Worm (Caenorhabditis elegans) whole organism, late embryonic: ENCODE results near the gene ges-1.

Experiments used
- C38D4.7 ChIP-seq: fragments of 200-800 bp; sonication (Bioruptor generic); optimal IDR thresholded peaks from 2 replicates; lab custom pipeline; 2018; ENCODE audit warnings: mild to moderate bottlenecking, missing genetic modification characterization, moderate library complexity, missing compliant biosample characterization
- F13H6.1 ChIP-seq: sonication (generic microtip); optimal IDR thresholded peaks from 2 replicates; lab custom pipeline; 2016; ENCODE audit warnings: missing genetic modification characterization, missing compliant biosample characterization
- ceh-31 ChIP-seq: sonication (generic microtip); optimal IDR thresholded peaks from 2 replicates; lab custom pipeline; 2016; ENCODE audit warnings: missing genetic modification characterization, missing compliant biosample characterization
- ceh-34 ChIP-seq: sonication (generic microtip); optimal IDR thresholded peaks from 2 replicates; lab custom pipeline; 2016; ENCODE audit warnings: mild to moderate bottlenecking, missing genetic modification characterization, missing compliant biosample characterization
- fkh-6 ChIP-seq: sonication (generic microtip); optimal IDR thresholded peaks from 2 replicates; lab custom pipeline; 2016; ENCODE audit warnings: missing genetic modification characterization, missing compliant biosample characterization
- hlh-30 ChIP-seq: sonication (generic microtip); optimal IDR thresholded peaks from 2 replicates; lab custom pipeline; 2017; ENCODE audit warnings: antibody characterized with exemption, missing genetic modification characterization, missing compliant biosample characterization; ENCODE audit not compliant: insufficient read depth
- hlh-8 ChIP-seq: sonication (generic microtip); optimal IDR thresholded peaks from 2 replicates; lab custom pipeline; 2016; ENCODE audit warnings: missing genotype, missing genetic modification characterization, missing compliant biosample characterization
- nhr-11 ChIP-seq: fragments of 150-350 bp; optimal IDR thresholded peaks from 2 replicates; lab custom pipeline; 2014; ENCODE audit warnings: missing biosample characterization, missing genetic modification characterization
- pqm-1 ChIP-seq: sonication (generic microtip); optimal IDR thresholded peaks from 2 replicates; lab custom pipeline; 2016; ENCODE audit warnings: missing genetic modification characterization, missing compliant biosample characterization
- rnt-1 ChIP-seq: sonication (generic microtip); optimal IDR thresholded peaks from 2 replicates; lab custom pipeline; 2016; ENCODE audit warnings: missing genetic modification characterization, missing compliant biosample characterization
- sox-4 ChIP-seq: sonication (generic microtip); optimal IDR thresholded peaks from 2 replicates; lab custom pipeline; 2017; ENCODE audit warnings: mild to moderate bottlenecking, missing genetic modification characterization, inconsistent platforms, missing compliant biosample characterization
- tbx-2 ChIP-seq: sonication (generic microtip); optimal IDR thresholded peaks from 2 replicates; lab custom pipeline; 2016; ENCODE audit warnings: missing genetic modification characterization, missing compliant biosample characterization

ce11 chrV:1411459-1411858, 20.5 kb downstream of the ges-1 start, which contains the start of gene snt-5:
- no peak for TF ChIP-seq nhr-11
- TF ChIP-seq fkh-6 (tag; lab: Kevin White, UChicago) = no peak
- TF ChIP-seq ceh-31 (tag; lab: Kevin White, UChicago) = no peak
- no peak for TF ChIP-seq hlh-8 (tag; lab: Kevin White, UChicago)
- TF ChIP-seq pqm-1 (tag; lab: Kevin White, UChicago) = no peak
- no peak for TF ChIP-seq hlh-30 (tag; lab: Kevin White, UChicago)
- TF ChIP-seq ceh-34 (tag; lab: Kevin White, UChicago) = no peak
- no peak for TF ChIP-seq rnt-1 (tag; lab: Kevin White, UChicago)
- TF ChIP-seq F13H6.1 (tag; lab: Kevin White, UChicago) = no peak
- no peak for TF ChIP-seq sox-4 (tag; lab: Kevin White, UChicago)
- TF ChIP-seq C38D4.7 (GFP tag; lab: Kevin White, UChicago) = no peak
- TF ChIP-seq tbx-2 (tag; lab: Kevin White, UChicago) = no peak
